Worm (Caenorhabditis elegans) whole organism, young adult: Measurements from ENCODE around the gene prp-9.

Source experiments
- C17E4.6 ChIP-seq: fragments of 200-800 bp; sonication (Bioruptor generic); IDR thresholded peaks from 2 replicates; pipeline ENCODE4 v1.3.6; 2022; ENCODE audit warnings: missing genetic modification reagents, missing genetic modification characterization, missing compliant biosample characterization
- F52B5.7 ChIP-seq: sonication (generic microtip); optimal IDR thresholded peaks from 2 replicates; lab custom pipeline; 2016; ENCODE audit warnings: mild to moderate bottlenecking, missing genetic modification characterization, missing compliant biosample characterization
- T26A5.8 ChIP-seq: sonication (generic microtip); optimal IDR thresholded peaks from 2 replicates; lab custom pipeline; 2016; ENCODE audit warnings: missing genetic modification characterization, missing compliant biosample characterization
- atf-7 ChIP-seq: sonication (generic microtip); optimal IDR thresholded peaks from 2 replicates; lab custom pipeline; 2017; ENCODE audit warnings: mild to moderate bottlenecking, missing genetic modification characterization, missing compliant biosample characterization
- cebp-1 ChIP-seq, 2 experiments: fragments of 200-800 bp in 1 of 2; sonication (Bioruptor generic) in 1 of 2; sonication (generic microtip) in 1 of 2; IDR thresholded peaks in 1 of 2; optimal IDR thresholded peaks in 1 of 2; 2 replicates each; pipeline versions ENCODE4 v1.3.6 to Lab custom; 2017 to 2022; ENCODE audit warnings: missing compliant biosample characterization in 2 of 2, missing genetic modification characterization in 2 of 2, mild to moderate bottlenecking in 1 of 2, missing genetic modification reagents in 1 of 2, moderate library complexity in 1 of 2
- egl-18 ChIP-seq: fragments of 200-800 bp; sonication (Bioruptor generic); IDR thresholded peaks from 2 replicates; pipeline ENCODE4 v1.3.6; 2022; ENCODE audit warnings: missing genetic modification reagents, missing genetic modification characterization, missing compliant biosample characterization
- egrh-3 ChIP-seq: fragments of 200-800 bp; sonication (Bioruptor generic); IDR thresholded peaks from 2 replicates; pipeline ENCODE4 v1.3.6; 2022; ENCODE audit warnings: missing genetic modification reagents, missing genetic modification characterization, missing compliant biosample characterization
- pha-4 ChIP-seq: fragments of 150-350 bp; sonication (generic microtip); optimal IDR thresholded peaks from 2 replicates; lab custom pipeline; 2014; ENCODE audit warnings: missing biosample characterization, missing genetic modification reagents, missing genetic modification characterization
- tlf-1 ChIP-seq: fragments of 200-800 bp; sonication (Bioruptor generic); optimal IDR thresholded peaks from 2 replicates; lab custom pipeline; 2018; ENCODE audit warnings: mild to moderate bottlenecking, missing genetic modification characterization, missing compliant biosample characterization

- TF ChIP-seq egrh-3 (GFP tag; lab: Robert Waterston, UW) (no peak), F52B5.7 (tag; lab: Kevin White, UChicago) (no peak), cebp-1 (GFP tag; IDR thresholded peaks at IDR 0.05; lab: Robert Waterston, UW) (no peak), cebp-1 (tag; optimal IDR thresholded peaks at IDR 0.05; lab: Kevin White, UChicago) (no peak), C17E4.6 (no peak), T26A5.8 (tag; lab: Kevin White, UChicago) (no peak), pha-4 (tag; lab: Kevin White, UChicago) (no peak), egl-18 (GFP tag; lab: Robert Waterston, UW) (no peak), tlf-1 (no peak), atf-7 (no peak)
Measured at ce11 chrII:8545315-8545714, 20.1 kb upstream of the prp-9 start, which contains the start of gene decr-1.2.
